Fruit fly (Drosophila melanogaster) whole organism, embryonic: ENCODE results near the gene Pebp1.

Experiments used
- Ada2b ChIP-seq: fragments of 200-800 bp; sonication (Bioruptor generic); IDR thresholded peaks from 2 replicates; pipeline ENCODE4 v1.3.6; 2022; ENCODE audit warnings: missing biosample characterization, missing genetic modification characterization
- Atf-2 ChIP-seq: fragments of 200-800 bp; sonication (Bioruptor generic); optimal IDR thresholded peaks from 2 replicates; lab custom pipeline; 2016; ENCODE audit warnings: missing biosample characterization, missing genetic modification characterization
- BtbVII ChIP-seq: fragments of 200-800 bp; sonication (Bioruptor generic); optimal IDR thresholded peaks from 3 replicates; lab custom pipeline; 2017; ENCODE audit warnings: missing biosample characterization, mild to moderate bottlenecking, missing genetic modification characterization
- CG11504 ChIP-seq: fragments of 200-800 bp; sonication (Bioruptor generic); optimal IDR thresholded peaks from 3 replicates; lab custom pipeline; 2019; ENCODE audit warnings: missing biosample characterization, mild to moderate bottlenecking, missing genetic modification characterization, moderate library complexity
- CG12104 ChIP-seq: fragments of 200-800 bp; sonication (Bioruptor generic); optimal IDR thresholded peaks from 3 replicates; lab custom pipeline; 2016; ENCODE audit warnings: missing biosample characterization, missing genetic modification characterization
- CG12219 ChIP-seq: fragments of 200-800 bp; sonication (Bioruptor generic); optimal IDR thresholded peaks from 3 replicates; lab custom pipeline; 2018; ENCODE audit warnings: missing biosample characterization, mild to moderate bottlenecking, missing genetic modification characterization
- CG1603 ChIP-seq: fragments of 200-800 bp; sonication (Bioruptor generic); optimal IDR thresholded peaks from 2 replicates; lab custom pipeline; 2019; ENCODE audit warnings: missing biosample characterization, mild to moderate bottlenecking, missing genetic modification characterization, moderate library complexity
- CG16779 ChIP-seq: fragments of 200-800 bp; sonication (Bioruptor generic); IDR thresholded peaks from 2 replicates; pipeline ENCODE4 v1.3.6; 2022; ENCODE audit warnings: missing biosample characterization, missing genetic modification characterization
- CG18011 ChIP-seq: fragments of 200-800 bp; sonication (Bioruptor generic); optimal IDR thresholded peaks from 2 replicates; lab custom pipeline; 2017; ENCODE audit warnings: missing biosample characterization, missing genetic modification characterization, mild to moderate bottlenecking, moderate library complexity, missing genotype
- CG2202 ChIP-seq: fragments of 200-800 bp; sonication (Bioruptor generic); optimal IDR thresholded peaks from 2 replicates; lab custom pipeline; 2018; ENCODE audit warnings: missing biosample characterization, mild to moderate bottlenecking, missing genetic modification characterization
- CG6272 ChIP-seq: fragments of 200-800 bp; sonication (Bioruptor generic); IDR thresholded peaks from 2 replicates; pipeline ENCODE4 v1.3.6; 2022; ENCODE audit warnings: missing biosample characterization, missing genetic modification characterization
- CG8478 ChIP-seq: fragments of >200 bp; optimal IDR thresholded peaks from 2 replicates; lab custom pipeline; 2018
- CG9215 ChIP-seq: fragments of 200-800 bp; sonication (Bioruptor generic); IDR thresholded peaks from 2 replicates; pipeline ENCODE4 v1.3.6; 2022; ENCODE audit warnings: missing biosample characterization, missing genetic modification characterization
- CG9727 ChIP-seq: fragments of 200-800 bp; sonication (Bioruptor generic); optimal IDR thresholded peaks from 3 replicates; lab custom pipeline; 2017; ENCODE audit warnings: missing biosample characterization, mild to moderate bottlenecking, missing genetic modification characterization
- CG9876 ChIP-seq: fragments of 200-800 bp; sonication (Bioruptor generic); optimal IDR thresholded peaks from 2 replicates; lab custom pipeline; 2016; ENCODE audit warnings: missing biosample characterization, missing genetic modification characterization
- D19B ChIP-seq: fragments of 200-800 bp; sonication (Bioruptor generic); optimal IDR thresholded peaks from 2 replicates; lab custom pipeline; 2017; ENCODE audit warnings: missing biosample characterization, mild to moderate bottlenecking, missing genetic modification characterization
- Drgx ChIP-seq: fragments of 200-800 bp; sonication (Bioruptor generic); IDR thresholded peaks from 2 replicates; pipeline ENCODE4 v1.3.6; 2022; ENCODE audit warnings: missing biosample characterization, missing genetic modification characterization
- HmgZ ChIP-seq: fragments of 200-800 bp; sonication (Bioruptor generic); optimal IDR thresholded peaks from 2 replicates; lab custom pipeline; 2018; ENCODE audit warnings: missing biosample characterization, mild to moderate bottlenecking, missing genetic modification characterization
- Hmx ChIP-seq: fragments of 200-800 bp; sonication (Bioruptor generic); optimal IDR thresholded peaks from 2 replicates; lab custom pipeline; 2016; ENCODE audit warnings: missing biosample characterization, missing genetic modification characterization
- Lim3 ChIP-seq: fragments of 200-800 bp; sonication (Bioruptor generic); IDR thresholded peaks from 2 replicates; pipeline ENCODE4 v1.3.6; 2022; ENCODE audit warnings: missing biosample characterization, missing genetic modification characterization
- NC2β ChIP-seq: fragments of 200-800 bp; sonication (Bioruptor generic); optimal IDR thresholded peaks from 2 replicates; lab custom pipeline; 2016; ENCODE audit warnings: missing biosample characterization, missing genetic modification characterization
- NFAT ChIP-seq: fragments of 200-800 bp; sonication (Bioruptor generic); IDR thresholded peaks from 2 replicates; pipeline ENCODE4 v1.3.6; 2022; ENCODE audit warnings: missing biosample characterization, missing genetic modification characterization
- Rx ChIP-seq: fragments of 200-800 bp; sonication (Bioruptor generic); IDR thresholded peaks from 2 replicates; pipeline ENCODE4 v1.3.6; 2022; ENCODE audit warnings: missing biosample characterization, missing genetic modification characterization
- Sox100B ChIP-seq: fragments of 200-800 bp; sonication (Bioruptor generic); optimal IDR thresholded peaks from 3 replicates; lab custom pipeline; 2018; ENCODE audit warnings: missing biosample characterization, mild to moderate bottlenecking, missing genetic modification characterization
- TFAM ChIP-seq: fragments of 200-800 bp; sonication (Bioruptor generic); optimal IDR thresholded peaks from 2 replicates; lab custom pipeline; 2017; ENCODE audit warnings: missing biosample characterization, missing genetic modification characterization, inconsistent platforms
- Trl ChIP-seq, 3 experiments: fragments of >200 bp in 2 of 3; fragments of 200-800 bp in 1 of 3; sonication (Bioruptor generic) in 1 of 3; optimal IDR thresholded peaks; 2 replicates in 1 of 3; 3 replicates in 2 of 3; lab custom pipeline; 2016 to 2017; ENCODE audit warnings: missing biosample characterization in 1 of 3, missing genetic modification characterization in 1 of 3
- YL-1 ChIP-seq: fragments of 200-800 bp; sonication (Bioruptor generic); optimal IDR thresholded peaks from 3 replicates; lab custom pipeline; 2017; ENCODE audit warnings: missing biosample characterization, mild to moderate bottlenecking, missing genetic modification characterization
- bsh ChIP-seq, 2 experiments: fragments of 200-800 bp; sonication (Bioruptor generic); optimal IDR thresholded peaks; 2 replicates each; lab custom pipeline; 2017 to 2018; ENCODE audit warnings: mild to moderate bottlenecking in 2 of 2, missing biosample characterization in 2 of 2, missing genetic modification characterization in 2 of 2, moderate library complexity in 1 of 2
- ci ChIP-seq: fragments of 200-800 bp; sonication (Bioruptor generic); IDR thresholded peaks from 3 replicates; pipeline ENCODE4 v1.3.6; 2022; ENCODE audit warnings: missing biosample characterization, missing genetic modification characterization
- emc ChIP-seq: fragments of 200-800 bp; sonication (Bioruptor generic); optimal IDR thresholded peaks from 2 replicates; lab custom pipeline; 2016; ENCODE audit warnings: missing biosample characterization, missing genetic modification characterization
- esg ChIP-seq: fragments of 200-800 bp; sonication (Bioruptor generic); conservative IDR thresholded peaks from 2 replicates; pipeline ENCODE4 v1.3.6; 2022; ENCODE audit warnings: missing biosample characterization, missing genetic modification characterization
- exex ChIP-seq: fragments of 200-800 bp; sonication (Bioruptor generic); optimal IDR thresholded peaks from 4 replicates; lab custom pipeline; 2018; ENCODE audit warnings: missing biosample characterization, mild to moderate bottlenecking, missing genetic modification characterization, moderate library complexity
- eyg ChIP-seq: fragments of 200-800 bp; sonication (Bioruptor generic); optimal IDR thresholded peaks from 3 replicates; lab custom pipeline; 2016; ENCODE audit warnings: missing biosample characterization, missing genetic modification characterization
- fd96Cb ChIP-seq: fragments of 200-800 bp; sonication (Bioruptor generic); optimal IDR thresholded peaks from 2 replicates; lab custom pipeline; 2018; ENCODE audit warnings: missing biosample characterization, mild to moderate bottlenecking, missing genetic modification characterization, moderate library complexity
- fu2 ChIP-seq: fragments of 200-800 bp; sonication (Bioruptor generic); optimal IDR thresholded peaks from 2 replicates; lab custom pipeline; 2016; ENCODE audit warnings: missing biosample characterization, missing genetic modification characterization
- knrl ChIP-seq: fragments of 200-800 bp; sonication (Bioruptor generic); IDR thresholded peaks from 3 replicates; pipeline ENCODE4 v1.3.6; 2022; ENCODE audit warnings: missing biosample characterization, missing genetic modification characterization; ENCODE audit not compliant: partially characterized antibody
- lilli ChIP-seq: fragments of 200-800 bp; sonication (Bioruptor generic); optimal IDR thresholded peaks from 3 replicates; lab custom pipeline; 2016; ENCODE audit warnings: missing biosample characterization, missing genetic modification characterization
- lmd ChIP-seq: fragments of 200-800 bp; sonication (Bioruptor generic); IDR thresholded peaks from 2 replicates; pipeline ENCODE4 v1.3.6; 2022; ENCODE audit warnings: missing biosample characterization, missing genetic modification characterization
- nmo ChIP-seq: fragments of 200-800 bp; sonication (Bioruptor generic); optimal IDR thresholded peaks from 2 replicates; lab custom pipeline; 2018; ENCODE audit warnings: missing biosample characterization, mild to moderate bottlenecking, missing genetic modification characterization, moderate library complexity
- org-1 ChIP-seq: fragments of 200-800 bp; sonication (Bioruptor generic); optimal IDR thresholded peaks from 2 replicates; lab custom pipeline; 2017; ENCODE audit warnings: missing biosample characterization, missing genetic modification characterization
- otp ChIP-seq: fragments of 200-800 bp; sonication (Bioruptor generic); IDR thresholded peaks from 3 replicates; pipeline ENCODE4, ENCODE4 v1.3.6; 2022; ENCODE audit warnings: missing biosample characterization, missing genetic modification characterization
- peb ChIP-seq: fragments of 200-800 bp; sonication (Bioruptor generic); IDR thresholded peaks from 2 replicates; pipeline ENCODE4 v1.3.6; 2022; ENCODE audit warnings: missing biosample characterization, missing genetic modification characterization
- sim ChIP-seq: fragments of 200-800 bp; sonication (Bioruptor generic); IDR thresholded peaks from 2 replicates; pipeline ENCODE4 v1.3.6; 2022; ENCODE audit warnings: missing biosample characterization, missing genetic modification characterization
- sisA ChIP-seq: fragments of 200-800 bp; sonication (Bioruptor generic); IDR thresholded peaks from 2 replicates; pipeline ENCODE4 v1.3.6; 2022; ENCODE audit warnings: missing biosample characterization, missing genetic modification characterization
- sqz ChIP-seq: fragments of 200-800 bp; sonication (Bioruptor generic); optimal IDR thresholded peaks from 3 replicates; lab custom pipeline; 2018; ENCODE audit warnings: missing biosample characterization, mild to moderate bottlenecking, missing genetic modification characterization
- stc ChIP-seq: fragments of 200-800 bp; sonication (Bioruptor generic); IDR thresholded peaks from 2 replicates; pipeline ENCODE4 v1.3.6; 2022; ENCODE audit warnings: missing biosample characterization, missing genetic modification characterization
- wor ChIP-seq: fragments of 200-800 bp; sonication (Bioruptor generic); IDR thresholded peaks from 2 replicates; pipeline ENCODE4 v1.3.6; 2022; ENCODE audit warnings: missing biosample characterization, missing genetic modification characterization
- zen ChIP-seq: fragments of 200-800 bp; sonication (Bioruptor generic); optimal IDR thresholded peaks from 3 replicates; lab custom pipeline; 2018; ENCODE audit warnings: missing biosample characterization, mild to moderate bottlenecking, missing genetic modification characterization, moderate library complexity

Gene Pebp1

dm6 chr3R:22487037-22487492, 21.2 kb downstream of the Pebp1 start, which contains the start of gene Pfdn5 (continued):
- TF ChIP-seq CG9727 = no peak
- no peak for TF ChIP-seq CG6272 (GFP tag; lab: Robert Waterston, UW)
- TF ChIP-seq Atf-2 (GFP tag; lab: Kevin White, UChicago) = no peak
- TF ChIP-seq eyg (GFP tag; lab: Kevin White, UChicago) = no peak
- no peak for TF ChIP-seq CG8478 (lab: Kevin White, UChicago)
- TF ChIP-seq YL-1 (GFP tag; lab: Kevin White, UChicago) = peak; percentile 84
- TF ChIP-seq nmo (GFP tag; lab: Kevin White, UChicago) = no peak
- no peak for TF ChIP-seq CG12104 (GFP tag; lab: Kevin White, UChicago)
- TF ChIP-seq CG11504 (tag; lab: Kevin White, UChicago) = no peak
- TF ChIP-seq Sox100B = no peak
- TF ChIP-seq BtbVII = no peak
- TF ChIP-seq zen (tag; lab: Kevin White, UChicago) = no peak
- TF ChIP-seq Rx = no peak
- TF ChIP-seq fu2 (GFP tag; lab: Kevin White, UChicago) = peak; percentile 5
- no peak for TF ChIP-seq Ada2b (GFP tag; lab: Robert Waterston, UW)
- no peak for TF ChIP-seq sqz (GFP tag; lab: Kevin White, UChicago)
- no peak for TF ChIP-seq CG1603 (tag; lab: Kevin White, UChicago)
- no peak for TF ChIP-seq stc (GFP tag; lab: Robert Waterston, UW)
- TF ChIP-seq CG9876 (GFP tag; lab: Kevin White, UChicago) = no peak
- TF ChIP-seq bsh (GFP tag; optimal IDR thresholded peaks at IDR 0.05; lab: Kevin White, UChicago) = no peak
- no peak for TF ChIP-seq D19B

dm6 chr3R:22488855-22489254, 23.0 kb downstream of the Pebp1 start, which contains the start of gene CG5376:
CG5376 (minus strand) TSS chr3R:22488955.
- no peak for TF ChIP-seq TFAM (GFP tag; lab: Kevin White, UChicago)
- peak; percentile 12 to 13 for TF ChIP-seq Trl (optimal IDR thresholded peaks at IDR 0.05; lab: Kevin White, UChicago)
- TF ChIP-seq Trl (GFP tag; optimal IDR thresholded peaks at IDR 0.05; lab: Kevin White, UChicago) = no peak

- TF ChIP-seq wor (GFP tag; lab: Robert Waterston, UW) (no peak), knrl (GFP tag; lab: Robert Waterston, UW) (peak; percentile 95), CG12219 (no peak), sim (GFP tag; lab: Robert Waterston, UW) (no peak), sisA (GFP tag; lab: Robert Waterston, UW) (no peak), otp (GFP tag; lab: Robert Waterston, UW) (no peak), CG9215 (GFP tag; lab: Robert Waterston, UW) (no peak), ci (GFP tag; lab: Robert Waterston, UW) (no peak), NC2β (GFP tag; lab: Kevin White, UChicago) (peak; percentile 39), CG2202 (tag; lab: Kevin White, UChicago) (no peak), emc (GFP tag; lab: Kevin White, UChicago) (no peak), peb (no peak), esg (GFP tag; lab: Robert Waterston, UW) (no peak), fd96Cb (tag; lab: Kevin White, UChicago) (no peak), CG9876 (GFP tag; lab: Kevin White, UChicago) (no peak), exex (tag; lab: Kevin White, UChicago) (no peak), lilli (GFP tag; lab: Kevin White, UChicago) (peak; percentile 42), lmd (no peak), NFAT (GFP tag; lab: Robert Waterston, UW) (no peak), HmgZ (tag; lab: Kevin White, UChicago) (no peak), CG18011 (GFP tag; lab: Kevin White, UChicago) (no peak), Drgx (no peak), Hmx (no peak), Sox100B (no peak), Lim3 (GFP tag; lab: Robert Waterston, UW) (no peak), CG16779 (GFP tag; lab: Robert Waterston, UW) (no peak), org-1 (no peak)
Measured at dm6 chr3R:22491088-22491879, 25.4 kb downstream of the Pebp1 start, which contains the start of the genes CCT1 and tHMG1. CCT1 (minus strand) TSS chr3R:22491439. tHMG1 (plus strand) TSS chr3R:22491829.
